Worm (Caenorhabditis elegans): Measurements from ENCODE around the gene nspc-14.

Gene nspc-14

DNA sequence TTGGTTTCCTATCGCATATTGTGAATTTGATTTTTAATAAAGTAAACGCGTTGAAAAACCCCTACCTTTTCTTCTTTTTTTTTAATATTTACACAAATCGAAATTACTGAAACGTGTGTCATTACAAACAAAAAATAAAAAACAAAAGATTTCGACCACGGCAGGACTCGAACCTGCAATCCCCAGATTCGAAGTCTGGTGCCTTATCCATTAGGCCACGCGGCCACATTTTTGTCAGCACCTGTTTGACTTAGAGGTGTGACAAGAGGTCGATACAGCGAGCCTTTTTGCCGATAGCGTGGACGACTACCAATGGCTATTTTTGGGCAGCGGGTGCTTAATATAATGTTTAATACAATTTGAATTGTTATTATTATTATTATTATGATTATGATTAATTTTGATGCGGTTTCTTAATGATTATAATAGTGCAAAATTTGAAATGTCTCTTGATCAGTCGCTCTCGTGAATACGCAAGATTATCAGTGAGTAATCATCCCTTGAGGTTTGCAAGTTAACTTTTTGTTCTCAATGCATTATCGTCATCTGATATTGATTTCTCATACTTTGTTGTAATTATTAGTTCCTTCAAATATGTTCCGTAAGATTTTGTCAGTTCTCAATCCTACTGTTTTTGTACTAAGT lies 20.9 kb downstream of the nspc-14 start, which contains the start of gene srd-44 (continued):
- TF ChIP-seq snpc-3.4 (tag; optimal IDR thresholded peaks at IDR 0.05) (peak; percentile 40), fkh-3 (tag; optimal IDR thresholded peaks at IDR 0.05) (no peak), tlf-1 (GFP tag; optimal IDR thresholded peaks at IDR 0.05) (no peak), B0261.1 (tag; optimal IDR thresholded peaks at IDR 0.05) (peak; percentile 93), ama-1 (optimal IDR thresholded peaks at IDR 0.05) (no peak), ama-1 (GFP tag; optimal IDR thresholded peaks at IDR 0.05) (no peak), hsf-1 (GFP tag; IDR thresholded peaks at IDR 0.05) (no peak), snpc-4 (GFP tag; optimal IDR thresholded peaks at IDR 0.05) (peak; percentile 56), snpc-4 (tag; optimal IDR thresholded peaks at IDR 0.05) (no peak), ztf-22 (GFP tag; optimal IDR thresholded peaks at IDR 0.05) (no peak), snpc-1.3 (tag; optimal IDR thresholded peaks at IDR 0.05; ENCODE audit: insufficient read depth) (peak; percentile 64), D2030.7 (GFP tag; IDR thresholded peaks at IDR 0.05) (no peak; the same call in 1 of the 2 replicates), ztf-18 (tag; optimal IDR thresholded peaks at IDR 0.05) (peak; percentile 30)

DNA sequence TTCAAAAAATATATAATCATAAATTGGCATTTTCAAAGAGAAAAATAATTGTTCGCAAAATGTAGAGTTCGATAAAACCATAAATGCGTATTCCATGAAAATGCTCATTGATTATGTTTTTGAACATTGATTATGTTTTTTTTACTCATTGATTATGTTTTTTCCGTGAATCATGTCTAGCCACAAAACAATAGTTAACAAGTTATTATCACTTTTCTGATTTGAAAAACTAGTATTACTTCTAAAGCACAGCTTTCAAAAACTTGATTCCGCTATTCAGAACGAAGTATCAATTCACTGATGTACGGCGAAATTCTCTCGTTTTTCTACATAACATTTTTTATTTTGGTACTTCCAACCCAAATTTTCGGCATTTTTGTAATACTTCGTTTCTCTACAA lies 23.0 kb downstream of the nspc-14 start, which contains the start of gene srd-48:
srd-48 (plus strand) TSS at position 301 of the 400 bp plus-strand sequence.
- TF ChIP-seq ceh-27 (GFP tag; optimal IDR thresholded peaks at IDR 0.05) (no peak), nhr-27 (tag; optimal IDR thresholded peaks at IDR 0.05) (no peak), ztf-25 (GFP tag; IDR thresholded peaks at IDR 0.05) (no peak), lin-54 (GFP tag; optimal IDR thresholded peaks at IDR 0.05) (no peak), rec-8 (tag; optimal IDR thresholded peaks at IDR 0.05) (no peak), tlf-1 (GFP tag; optimal IDR thresholded peaks at IDR 0.05) (no peak), nfyb-1 (GFP tag; IDR thresholded peaks at IDR 0.05) (no peak), madf-10 (tag; optimal IDR thresholded peaks at IDR 0.05) (no peak), B0336.3 (GFP tag; IDR thresholded peaks at IDR 0.05) (no peak), madf-3 (GFP tag; IDR thresholded peaks at IDR 0.05) (no peak), mes-4 (tag; optimal IDR thresholded peaks at IDR 0.05) (no peak), ama-1 (optimal IDR thresholded peaks at IDR 0.05) (no peak), ama-1 (GFP tag; optimal IDR thresholded peaks at IDR 0.05) (no peak), snpc-4 (GFP tag; optimal IDR thresholded peaks at IDR 0.05) (no peak), snpc-4 (tag; optimal IDR thresholded peaks at IDR 0.05) (no peak), attf-5 (GFP tag; optimal IDR thresholded peaks at IDR 0.05) (no peak), ccch-3 (GFP tag; optimal IDR thresholded peaks at IDR 0.05) (no peak)

DNA sequence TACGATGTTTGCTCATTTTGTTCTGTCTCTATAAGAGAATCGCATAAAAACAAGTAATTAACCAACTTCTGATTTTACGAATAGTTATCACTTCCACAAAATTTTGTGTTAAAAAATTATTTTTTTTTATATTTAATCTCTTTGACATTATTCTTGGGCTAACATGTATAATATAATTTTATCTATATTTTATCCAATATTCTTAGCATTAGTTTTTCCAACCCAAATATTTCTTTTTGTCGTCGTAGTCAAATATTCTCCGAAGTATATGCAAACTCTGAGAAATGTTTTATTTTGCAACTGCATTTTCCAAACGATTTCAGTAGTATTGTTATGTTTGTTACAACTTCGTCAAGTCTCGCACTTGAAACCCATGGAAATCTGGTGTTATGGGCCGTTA lies 25.4 kb downstream of the nspc-14 start, which contains the start of gene srd-47:
srd-47 (plus strand) TSS at position 164 of the 400 bp plus-strand sequence.
- TF ChIP-seq attf-6 (GFP tag; IDR thresholded peaks at IDR 0.05), result no peak
- no peak for TF ChIP-seq Y53F4B.3 (GFP tag; IDR thresholded peaks at IDR 0.05)
- no peak for TF ChIP-seq nhr-179 (tag; optimal IDR thresholded peaks at IDR 0.05)
- no peak for TF ChIP-seq ztf-28 (GFP tag; IDR thresholded peaks at IDR 0.05)
- no peak for TF ChIP-seq pbrm-1 (GFP tag; IDR thresholded peaks at IDR 0.05)
- TF ChIP-seq T07F8.4 (tag; optimal IDR thresholded peaks at IDR 0.05), result no peak
- TF ChIP-seq dpl-1 (GFP tag; optimal IDR thresholded peaks at IDR 0.05), result no peak
- TF ChIP-seq ets-4 (GFP tag; optimal IDR thresholded peaks at IDR 0.05), result no peak

DNA sequence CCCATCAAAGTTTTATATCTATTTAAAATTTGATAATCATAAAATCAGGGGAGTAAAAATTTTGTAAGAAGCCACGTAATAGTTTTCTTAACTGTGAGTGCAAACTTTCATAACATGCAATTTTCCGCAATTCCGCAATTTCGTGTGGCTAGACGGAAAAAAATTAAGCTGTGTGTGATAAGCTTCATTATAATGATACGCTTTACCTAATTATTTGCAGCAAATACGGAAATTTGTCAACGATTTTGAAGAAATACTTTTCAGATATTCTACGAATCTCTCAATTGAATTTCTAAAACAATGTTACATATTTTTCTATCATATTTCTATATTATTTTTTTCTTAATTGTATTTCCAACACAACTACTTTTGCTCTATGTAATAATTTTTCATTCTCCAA lies 27.1 kb downstream of the nspc-14 start, which contains the start of gene srd-46:
srd-46 (plus strand) TSS at position 301 of the 400 bp plus-strand sequence.
- TF ChIP-seq ekl-4 (GFP tag; IDR thresholded peaks at IDR 0.05), result no peak
- TF ChIP-seq xnd-1 (tag; optimal IDR thresholded peaks at IDR 0.05), result no peak
- no peak for TF ChIP-seq chd-7 (tag; optimal IDR thresholded peaks at IDR 0.05)
- TF ChIP-seq nfya-1 (tag; optimal IDR thresholded peaks at IDR 0.05; ENCODE audit: borderline replicate concordance, insufficient read depth), result no peak
- no peak for TF ChIP-seq hmg-20 (GFP tag; IDR thresholded peaks at IDR 0.05)
